Worm (Caenorhabditis elegans): ENCODE data around the gene F14H12.17.
"Not testable (repeated sequence)": the region's sequence is repeated elsewhere in the genome, so short reads cannot be mapped to it uniquely, and the experiment has no call there.

The F14H12.17 gene

DNA sequence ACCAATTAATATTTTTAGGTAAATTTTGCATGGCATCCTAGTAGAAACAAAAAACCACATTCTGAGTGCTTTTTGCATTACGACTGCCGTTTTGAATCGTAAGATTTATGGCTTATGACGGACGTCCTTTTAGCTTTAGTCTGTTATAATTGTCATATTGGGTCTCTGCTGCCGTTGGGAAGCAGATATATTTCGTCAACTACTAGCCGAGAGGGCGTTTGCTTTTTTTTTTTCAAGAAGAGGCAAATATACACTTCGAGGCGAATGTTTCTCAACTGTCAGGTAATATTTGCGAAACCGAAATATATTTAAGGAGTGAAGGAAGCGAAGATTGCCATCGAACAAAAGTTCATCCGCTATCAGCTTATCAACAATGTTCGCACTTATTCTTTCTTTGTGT lies 19.2 kb downstream of the F14H12.17 start, which contains the start of gene F14H12.3:
Gene F14H12.3, plus strand, starts transcription at position 301 of the 400 bp plus-strand sequence.
- TF ChIP-seq lin-29 (GFP tag; IDR thresholded peaks at IDR 0.05) (no peak), F37D6.2 (tag; optimal IDR thresholded peaks at IDR 0.05) (no peak), D1046.2 (GFP tag; IDR thresholded peaks at IDR 0.05) (no peak), Y5F2A.4 (GFP tag; optimal IDR thresholded peaks at IDR 0.05) (no peak), ztf-7 (tag; optimal IDR thresholded peaks at IDR 0.05) (no peak), madf-5 (GFP tag; IDR thresholded peaks at IDR 0.05) (no peak), rbr-2 (tag; optimal IDR thresholded peaks at IDR 0.05) (no peak), daf-19 (GFP tag; conservative IDR thresholded peaks at IDR 0.05) (no peak), ZK546.5 (tag; optimal IDR thresholded peaks at IDR 0.05) (no peak), ztf-11 (tag; optimal IDR thresholded peaks at IDR 0.05) (no peak), daf-8 (GFP tag; IDR thresholded peaks at IDR 0.05) (no peak), dve-1 (tag; optimal IDR thresholded peaks at IDR 0.05; ENCODE audit: insufficient read depth) (no peak), mep-1 (tag; optimal IDR thresholded peaks at IDR 0.05) (no peak), F44E2.7 (GFP tag; IDR thresholded peaks at IDR 0.05) (no peak), hlh-30 (tag; optimal IDR thresholded peaks at IDR 0.05; ENCODE audit: insufficient read depth) (no peak), T26A8.4 (GFP tag; IDR thresholded peaks at IDR 0.05) (no peak), daf-16 (GFP tag; optimal IDR thresholded peaks at IDR 0.05) (no peak), daf-16 (tag; optimal IDR thresholded peaks at IDR 0.05) (no peak), jun-1 (tag; optimal IDR thresholded peaks at IDR 0.05) (no peak)

DNA sequence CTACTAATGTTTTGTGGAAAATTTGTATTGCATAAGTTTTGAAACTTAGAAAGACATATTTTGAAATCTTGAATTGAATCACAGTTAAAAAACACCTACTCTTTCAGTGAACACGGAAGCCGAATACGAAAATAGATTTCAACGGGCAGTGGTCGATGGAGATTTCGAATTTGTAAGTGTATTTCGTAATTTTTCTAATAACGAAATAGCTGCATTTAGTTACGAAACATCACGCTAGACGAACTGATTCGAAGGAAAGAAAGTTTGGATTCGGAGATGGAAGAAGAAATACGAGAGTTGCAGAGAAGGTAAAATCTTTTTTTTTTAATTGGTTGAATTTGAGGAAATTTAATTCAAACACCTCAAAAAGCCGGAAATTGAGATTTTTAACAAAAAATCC lies 20.4 kb downstream of the F14H12.17 start:
- TF ChIP-seq dmd-9 (GFP tag; IDR thresholded peaks at IDR 0.05) = no peak
- no peak for TF ChIP-seq hmg-1.1 (GFP tag; IDR thresholded peaks at IDR 0.05)
- TF ChIP-seq dmd-6 (GFP tag; IDR thresholded peaks at IDR 0.05) = no peak
- TF ChIP-seq unc-130 (GFP tag; optimal IDR thresholded peaks at IDR 0.05) = no peak
- no peak for TF ChIP-seq set-16 (GFP tag; IDR thresholded peaks at IDR 0.05)

- TF ChIP-seq mes-2 (tag; optimal IDR thresholded peaks at IDR 0.05; ENCODE audit: poor library complexity, severe bottlenecking); daf-16 (GFP tag; optimal IDR thresholded peaks at IDR 0.05); daf-16 (tag; optimal IDR thresholded peaks at IDR 0.05); nhr-76 (tag; optimal IDR thresholded peaks at IDR 0.05): not testable (repeated sequence)
Observed at ce11 chrX:4339332-4339731, 23.8 kb downstream of the F14H12.17 start, which contains the start of gene cst-1. Gene cst-1 (plus strand): TSS chrX:4339632.

DNA sequence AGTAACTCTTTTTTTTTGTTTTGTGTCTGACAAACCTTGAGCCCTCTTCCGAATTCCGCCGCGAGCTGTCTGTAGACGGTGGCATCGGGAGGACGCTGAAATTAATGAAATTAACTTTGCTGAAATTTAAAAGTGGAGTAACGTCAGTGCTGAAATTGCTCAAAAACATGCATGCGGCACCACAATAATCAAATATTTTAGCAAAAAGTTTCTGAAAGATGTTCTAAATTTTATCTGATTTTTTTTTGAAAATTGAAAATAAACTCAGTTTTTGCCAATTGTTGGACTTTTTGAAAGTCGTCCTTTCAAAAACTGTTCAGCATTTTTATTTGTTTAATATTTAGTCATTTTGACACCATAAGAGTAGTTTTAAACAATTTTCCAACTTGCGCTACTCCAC lies 27.1 kb downstream of the F14H12.17 start, which contains the start of gene cst-2:
Gene cst-2, minus strand, starts transcription at position 101 of the 400 bp plus-strand sequence.
- TF ChIP-seq daf-19 (GFP tag; conservative IDR thresholded peaks at IDR 0.05); T20F7.1 (GFP tag; optimal IDR thresholded peaks at IDR 0.05); mxl-2 (GFP tag; conservative IDR thresholded peaks at IDR 0.05): not testable (repeated sequence)

- not testable (repeated sequence) for TF ChIP-seq F44E2.7, nhr-41, dmd-8 (GFP tag; IDR thresholded peaks at IDR 0.05)
Observed at ce11 chrX:4332305-4332704, 30.8 kb downstream of the F14H12.17 start, which contains the start of gene C24A8.6. Gene C24A8.6 (minus strand): TSS chrX:4332405.

DNA sequence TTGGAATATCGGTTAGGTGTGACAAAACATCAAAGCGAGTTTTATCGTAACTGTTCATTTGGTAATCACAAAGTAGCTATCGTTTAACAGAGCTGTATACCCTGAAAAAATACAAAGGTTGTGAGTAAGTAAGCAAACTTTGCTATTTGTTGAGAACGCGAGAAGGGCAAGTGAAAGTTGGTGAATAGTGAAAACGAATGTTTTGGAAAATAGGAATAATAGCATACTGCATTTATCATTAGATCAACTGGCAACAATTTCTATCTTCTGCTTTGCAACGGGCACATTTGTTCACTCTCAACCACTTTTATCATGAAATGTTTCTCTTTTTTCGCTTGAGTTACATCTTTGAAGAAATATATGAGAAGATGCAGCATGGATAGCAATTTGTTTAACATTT lies 34.3 kb downstream of the F14H12.17 start, which contains the start of gene C24A8.5:
Gene C24A8.5, minus strand, starts transcription at position 101 of the 400 bp plus-strand sequence.
- no peak for TF ChIP-seq mdl-1 (tag; optimal IDR thresholded peaks at IDR 0.05)
- TF ChIP-seq arid-1 (GFP tag; conservative IDR thresholded peaks at IDR 0.05) = no peak
- TF ChIP-seq nhr-41 (GFP tag; IDR thresholded peaks at IDR 0.05) = no peak
- no peak for TF ChIP-seq lin-13 (GFP tag; optimal IDR thresholded peaks at IDR 0.05)
- TF ChIP-seq jun-1 (tag; optimal IDR thresholded peaks at IDR 0.05) = no peak
